Fruit fly (Drosophila melanogaster): Measurements from ENCODE around the gene ND-ACP.

dm6 chr3L:1318241-1318640 is 11.5 kb upstream of the ND-ACP start, which contains the start of gene Myo61F:
- no peak for TF ChIP-seq CG1620 (GFP tag; optimal IDR thresholded peaks at IDR 0.05)
- TF ChIP-seq toe (GFP tag; optimal IDR thresholded peaks at IDR 0.05), result no peak
- no peak for TF ChIP-seq pad (GFP tag; optimal IDR thresholded peaks at IDR 0.05)
- no peak for TF ChIP-seq Crg-1 (GFP tag; optimal IDR thresholded peaks at IDR 0.05)
- TF ChIP-seq CG14711 (tag; optimal IDR thresholded peaks at IDR 0.05), result no peak
- TF ChIP-seq Hr96 (GFP tag; optimal IDR thresholded peaks at IDR 0.05), result no peak
- TF ChIP-seq kay (GFP tag; ENCODE audit: borderline replicate concordance), result no peak
